Fruit fly (Drosophila melanogaster): Measurements from ENCODE around the gene CG13733.

Gene CG13733

DNA sequence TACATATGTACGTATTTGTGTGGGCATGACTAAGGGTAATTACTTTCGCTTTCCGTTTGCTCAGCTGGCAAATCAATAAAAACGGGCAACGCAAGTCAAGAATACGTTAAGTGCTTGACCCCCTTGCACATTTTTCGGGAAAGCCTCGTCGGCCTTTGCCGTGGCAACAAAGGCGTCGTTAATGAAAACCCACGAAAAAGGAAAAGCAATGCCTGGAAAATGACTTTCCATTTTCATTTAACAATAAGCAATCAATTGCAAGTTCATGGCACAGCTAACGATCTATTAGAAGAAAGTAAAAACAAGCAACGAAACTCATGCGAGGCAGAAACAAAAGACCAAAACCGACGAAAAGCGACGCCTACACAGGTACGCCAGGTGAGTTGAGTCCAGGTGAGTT is 17.3 kb upstream of the CG13733 start (continued):
- TF ChIP-seq ac (GFP tag; optimal IDR thresholded peaks at IDR 0.05) (peak; percentile 88), pros (GFP tag; optimal IDR thresholded peaks at IDR 0.05) (peak; percentile 25)

DNA sequence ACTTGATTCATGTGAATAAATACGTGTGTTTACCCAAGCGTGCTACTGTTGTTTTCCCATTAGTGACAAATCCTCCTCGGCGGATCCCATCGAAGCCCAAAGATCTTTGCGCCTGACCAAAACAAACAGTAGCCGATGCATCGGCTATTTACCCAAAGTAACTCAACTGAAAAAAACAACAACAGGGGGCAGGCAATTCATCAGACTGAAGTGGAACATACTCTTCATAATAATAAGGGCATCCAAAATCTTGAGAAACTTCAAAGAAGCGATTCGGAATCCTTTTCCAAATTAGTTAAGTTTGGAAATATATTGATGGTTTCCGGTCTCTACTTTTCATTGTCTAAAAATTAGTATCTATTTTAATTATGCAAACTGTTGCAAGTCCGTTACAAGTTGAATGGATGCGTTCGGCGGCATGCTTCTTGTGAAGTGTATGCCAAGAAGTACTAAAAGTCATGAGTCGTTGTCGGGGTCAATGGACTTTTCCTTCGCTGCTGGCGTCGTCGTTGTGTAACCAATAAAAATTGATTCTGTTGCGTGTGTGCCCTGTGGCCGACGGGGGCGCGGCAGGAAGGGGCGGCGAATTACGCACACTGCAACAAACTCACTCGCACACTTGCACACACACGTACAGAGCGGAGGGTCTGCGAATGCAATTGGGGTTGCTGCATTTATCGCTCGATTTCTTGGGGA is 16.7 kb upstream of the CG13733 start:
- TF ChIP-seq CG3281 (GFP tag; optimal IDR thresholded peaks at IDR 0.05) (no peak), Nf-YB (GFP tag; optimal IDR thresholded peaks at IDR 0.05) (peak; percentile 40), CG6654 (GFP tag; optimal IDR thresholded peaks at IDR 0.05) (no peak), gsb-n (tag; optimal IDR thresholded peaks at IDR 0.05) (no peak), CG18619 (GFP tag; optimal IDR thresholded peaks at IDR 0.05) (no peak), CG5180 (GFP tag; optimal IDR thresholded peaks at IDR 0.05) (peak; percentile 0), Side (GFP tag; optimal IDR thresholded peaks at IDR 0.05) (peak; percentile 13), amos (GFP tag; IDR thresholded peaks at IDR 0.05; ENCODE audit: partially characterized antibody) (no peak), CG12391 (tag; optimal IDR thresholded peaks at IDR 0.05) (peak; percentile 52), ssp (GFP tag; IDR thresholded peaks at IDR 0.05) (no peak), CG10959 (GFP tag; IDR thresholded peaks at IDR 0.05) (no peak), trem (tag; optimal IDR thresholded peaks at IDR 0.05) (peak; percentile 15), CG8924 (tag; optimal IDR thresholded peaks at IDR 0.05) (peak; percentile 19), CG2202 (tag; optimal IDR thresholded peaks at IDR 0.05) (peak; percentile 22), CG15479 (GFP tag; optimal IDR thresholded peaks at IDR 0.05) (no peak), crol (GFP tag; IDR thresholded peaks at IDR 0.05) (peak; percentile 59), pros (GFP tag; optimal IDR thresholded peaks at IDR 0.05) (peak; percentile 77), kah (GFP tag; optimal IDR thresholded peaks at IDR 0.05) (no peak), CG4730 (GFP tag; IDR thresholded peaks at IDR 0.05) (no peak), CG11504 (tag; optimal IDR thresholded peaks at IDR 0.05) (peak; percentile 50), CTCF (GFP tag; optimal IDR thresholded peaks at IDR 0.05) (peak; percentile 1), sr (GFP tag; IDR thresholded peaks at IDR 0.05) (no peak), Optix (GFP tag; IDR thresholded peaks at IDR 0.05) (no peak), Pdp1 (GFP tag; optimal IDR thresholded peaks at IDR 0.05) (peak; percentile 7 to 95), pum (GFP tag; optimal IDR thresholded peaks at IDR 0.05) (no peak), Sry-δ (GFP tag; optimal IDR thresholded peaks at IDR 0.05) (no peak), CG7839 (tag; optimal IDR thresholded peaks at IDR 0.05) (peak; percentile 43), Chrac-16 (GFP tag; optimal IDR thresholded peaks at IDR 0.05) (no peak), her (GFP tag; optimal IDR thresholded peaks at IDR 0.05) (no peak), Jarid2 (GFP tag; optimal IDR thresholded peaks at IDR 0.05) (no peak), lab (GFP tag; optimal IDR thresholded peaks at IDR 0.05) (peak; percentile 6), Hmr (GFP tag; optimal IDR thresholded peaks at IDR 0.05) (no peak), CG11695 (GFP tag; IDR thresholded peaks at IDR 0.05) (no peak), Opbp (GFP tag; IDR thresholded peaks at IDR 0.05; ENCODE audit: partially characterized antibody) (0 out of 3 replicates have a peak, but pooled peaks have one; percentile 15), Hr3 (GFP tag; optimal IDR thresholded peaks at IDR 0.05) (peak; percentile 18), croc (GFP tag; conservative IDR thresholded peaks at IDR 0.05) (peak; percentile 20; the same call in 1 of the 3 replicates), btn (GFP tag; optimal IDR thresholded peaks at IDR 0.05) (no peak), bab2 (GFP tag; optimal IDR thresholded peaks at IDR 0.05) (no peak), CG17361 (GFP tag; IDR thresholded peaks at IDR 0.05) (peak; percentile 50; the same call in 1 of the 3 replicates), pnt (GFP tag; optimal IDR thresholded peaks at IDR 0.05) (peak; percentile 38), pzg (GFP tag; optimal IDR thresholded peaks at IDR 0.05) (no peak), ranshi (GFP tag; IDR thresholded peaks at IDR 0.05) (no peak), wek (GFP tag; optimal IDR thresholded peaks at IDR 0.05) (no peak), ac (GFP tag; optimal IDR thresholded peaks at IDR 0.05) (no peak), Deaf1 (tag; optimal IDR thresholded peaks at IDR 0.05) (no peak), org-1 (GFP tag; optimal IDR thresholded peaks at IDR 0.05) (no peak), Ssrp (tag; optimal IDR thresholded peaks at IDR 0.05) (peak; percentile 41), ttk (GFP tag; IDR thresholded peaks at IDR 0.05) (0 out of 2 replicates have a peak, but pooled peaks have one; percentile 24)
